Worm (Caenorhabditis elegans) whole organism, L1 larva: Measurements from ENCODE around the gene C54E4.4.

Experiments
- aly-2 ChIP-seq: fragments of 150-350 bp; optimal IDR thresholded peaks from 2 replicates; lab custom pipeline; 2014; ENCODE audit warnings: missing biosample characterization, missing genetic modification characterization
- ces-1 ChIP-seq: fragments of 150-350 bp; optimal IDR thresholded peaks from 2 replicates; lab custom pipeline; 2014; ENCODE audit warnings: missing biosample characterization, missing genetic modification reagents, missing genetic modification characterization
- hlh-17 ChIP-seq: fragments of 200-800 bp; sonication (Bioruptor generic); optimal IDR thresholded peaks from 2 replicates; lab custom pipeline; 2018; ENCODE audit warnings: missing genetic modification characterization, mild to moderate bottlenecking, missing compliant biosample characterization, moderate library complexity, borderline replicate concordance
- lin-14 ChIP-seq: fragments of 200-800 bp; sonication (Bioruptor generic); optimal IDR thresholded peaks from 2 replicates; lab custom pipeline; 2018; ENCODE audit warnings: mild to moderate bottlenecking, missing genetic modification characterization, moderate library complexity, missing compliant biosample characterization
- nhr-28 ChIP-seq: fragments of 150-350 bp; optimal IDR thresholded peaks from 2 replicates; lab custom pipeline; 2014; ENCODE audit warnings: missing biosample characterization, missing genetic modification characterization
- pqm-1 ChIP-seq: sonication (generic microtip); optimal IDR thresholded peaks from 3 replicates; lab custom pipeline; 2017; ENCODE audit warnings: missing biosample characterization, missing genetic modification characterization
- snpc-4 ChIP-seq: fragments of 150-350 bp; optimal IDR thresholded peaks from 2 replicates; lab custom pipeline; 2014; ENCODE audit warnings: missing biosample characterization, missing genetic modification characterization
- sox-4 ChIP-seq: sonication (generic microtip); optimal IDR thresholded peaks from 2 replicates; lab custom pipeline; 2016; ENCODE audit warnings: missing genetic modification characterization, missing compliant biosample characterization
- tbx-2 ChIP-seq: sonication (generic microtip); optimal IDR thresholded peaks from 2 replicates; lab custom pipeline; 2016; ENCODE audit warnings: missing genetic modification characterization, missing compliant biosample characterization
- ztf-4 ChIP-seq: fragments of 150-350 bp; optimal IDR thresholded peaks from 2 replicates; lab custom pipeline; 2014; ENCODE audit warnings: missing biosample characterization, missing genetic modification characterization

DNA sequence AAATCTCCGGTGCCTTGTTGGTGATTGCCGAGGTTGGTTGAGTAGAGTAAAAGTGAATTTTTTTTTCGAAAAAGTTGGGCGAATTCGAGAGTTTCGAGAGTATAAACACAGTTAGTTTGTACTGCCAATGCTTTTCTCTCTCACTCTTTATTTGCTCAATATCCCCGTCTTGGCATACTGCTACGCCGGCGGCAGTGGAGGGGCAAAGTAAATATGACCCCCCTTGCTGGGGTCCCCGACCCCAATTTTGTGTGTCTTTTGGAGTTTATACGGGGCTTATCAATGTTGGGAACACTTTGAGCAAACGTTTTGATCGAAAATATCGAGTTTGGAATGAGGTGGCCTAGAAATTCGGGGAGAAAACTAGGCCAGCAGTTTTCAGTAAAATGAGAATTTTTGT is at the start of gene C54E4.4:
- no peak for TF ChIP-seq hlh-17 (GFP tag; lab: Kevin White, UChicago)
- no peak for TF ChIP-seq aly-2
- TF ChIP-seq sox-4 (tag; lab: Kevin White, UChicago): no peak
- TF ChIP-seq nhr-28: no peak
- TF ChIP-seq tbx-2: no peak
- no peak for TF ChIP-seq pqm-1 (tag; lab: Kevin White, UChicago)
- TF ChIP-seq ces-1 (GFP tag; lab: Kevin White, UChicago): no peak
- no peak for TF ChIP-seq lin-14 (GFP tag; lab: Kevin White, UChicago)
- TF ChIP-seq snpc-4 (tag; lab: Kevin White, UChicago): no peak
- no peak for TF ChIP-seq ztf-4
